Fruit fly (Drosophila melanogaster) whole organism, embryonic: ENCODE measurements around the gene Ir87a.

ENCODE experiments used
- CG2202 ChIP-seq: fragments of 200-800 bp; sonication (Bioruptor generic); optimal IDR thresholded peaks from 2 replicates; lab custom pipeline; 2018; ENCODE audit warnings: missing biosample characterization, mild to moderate bottlenecking, missing genetic modification characterization
- Dp ChIP-seq: fragments of 200-800 bp; sonication (Bioruptor generic); optimal IDR thresholded peaks from 2 replicates; lab custom pipeline; 2018; ENCODE audit warnings: missing biosample characterization, mild to moderate bottlenecking, missing genetic modification characterization, moderate library complexity
- HLHmδ ChIP-seq: fragments of 200-800 bp; sonication (Bioruptor generic); optimal IDR thresholded peaks from 2 replicates; lab custom pipeline; 2018; ENCODE audit warnings: missing biosample characterization, mild to moderate bottlenecking, missing genetic modification characterization, moderate library complexity
- Ssrp ChIP-seq: fragments of 200-800 bp; sonication (Bioruptor generic); optimal IDR thresholded peaks from 2 replicates; lab custom pipeline; 2018; ENCODE audit warnings: missing biosample characterization, mild to moderate bottlenecking, missing genetic modification characterization, moderate library complexity
- ase ChIP-seq: fragments of 200-800 bp; sonication (Bioruptor generic); IDR thresholded peaks from 3 replicates; pipeline ENCODE4 v1.3.6; 2022; ENCODE audit warnings: missing biosample characterization, missing genetic modification characterization
- bbx ChIP-seq: fragments of 200-800 bp; sonication (Bioruptor generic); IDR thresholded peaks from 2 replicates; pipeline ENCODE4 v1.3.6; 2022; ENCODE audit warnings: missing biosample characterization, missing genetic modification characterization; ENCODE audit not compliant: partially characterized antibody
- psq ChIP-seq: fragments of 200-800 bp; sonication (Bioruptor generic); optimal IDR thresholded peaks from 2 replicates; lab custom pipeline; 2017; ENCODE audit warnings: missing biosample characterization, missing genetic modification characterization
- pzg ChIP-seq: fragments of 200-800 bp; sonication (Bioruptor generic); optimal IDR thresholded peaks from 3 replicates; lab custom pipeline; 2018; ENCODE audit warnings: missing biosample characterization, mild to moderate bottlenecking, missing genetic modification characterization, moderate library complexity
- zen2 ChIP-seq: fragments of 200-800 bp; sonication (Bioruptor generic); IDR thresholded peaks from 3 replicates; pipeline ENCODE4 v1.3.6; 2022; ENCODE audit warnings: missing biosample characterization, missing genetic modification characterization; ENCODE audit not compliant: partially characterized antibody

- TF ChIP-seq zen2 (GFP tag; lab: Robert Waterston, UW) (no peak), HLHmδ (GFP tag; lab: Kevin White, UChicago) (peak; percentile 47), bbx (peak; percentile 59; the same call in 1 of the 2 replicates), Dp (GFP tag; lab: Kevin White, UChicago) (no peak), CG2202 (tag; lab: Kevin White, UChicago) (no peak), psq (GFP tag; lab: Kevin White, UChicago) (no peak), Ssrp (tag; lab: Kevin White, UChicago) (no peak), pzg (no peak), ase (no peak)
These were observed 30.3 kb downstream of the Ir87a start, which contains the start of gene side-IV for dm6 chr3R:13450338-13450737.
